Worm (Caenorhabditis elegans) whole organism, L2 larva: Measurements from ENCODE around the gene pek-1.

Experiments used
- ama-1 ChIP-seq: fragments of 150-350 bp; optimal IDR thresholded peaks from 2 replicates; lab custom pipeline; 2018; ENCODE audit warnings: inconsistent platforms
- ceh-16 ChIP-seq: fragments of 150-350 bp; optimal IDR thresholded peaks from 2 replicates; lab custom pipeline; 2014; ENCODE audit warnings: missing biosample characterization, missing genetic modification characterization
- egl-27 ChIP-seq: sonication (generic microtip); optimal IDR thresholded peaks from 3 replicates; lab custom pipeline; 2017; ENCODE audit warnings: missing biosample characterization, missing genetic modification reagents, missing genetic modification characterization
- elt-3 ChIP-seq: sonication (generic microtip); optimal IDR thresholded peaks from 2 replicates; lab custom pipeline; 2017; ENCODE audit warnings: missing biosample characterization, missing genetic modification characterization
- mbf-1 ChIP-seq: sonication (generic microtip); optimal IDR thresholded peaks from 2 replicates; lab custom pipeline; 2017; ENCODE audit warnings: missing biosample characterization, missing genetic modification characterization
- nhr-25 ChIP-seq: fragments of 150-350 bp; sonication (generic microtip); optimal IDR thresholded peaks from 3 replicates; lab custom pipeline; 2014; ENCODE audit warnings: missing biosample characterization, missing genetic modification characterization
- nhr-6 ChIP-seq: fragments of 150-350 bp; optimal IDR thresholded peaks from 2 replicates; lab custom pipeline; 2014; ENCODE audit warnings: missing biosample characterization, missing genetic modification characterization
- nhr-77 ChIP-seq: fragments of 150-350 bp; optimal IDR thresholded peaks from 2 replicates; lab custom pipeline; 2014; ENCODE audit warnings: missing biosample characterization, missing genetic modification characterization
- unc-62 ChIP-seq: fragments of 150-350 bp; optimal IDR thresholded peaks from 2 replicates; lab custom pipeline; 2014; ENCODE audit warnings: missing biosample characterization, missing genetic modification reagents, missing genetic modification characterization
- ztf-11 ChIP-seq: sonication (generic microtip); optimal IDR thresholded peaks from 2 replicates; lab custom pipeline; 2017; ENCODE audit warnings: missing biosample characterization, missing genetic modification characterization

ce11 chrX:11379135-11379781, 35.4 kb downstream of the pek-1 start:
- no peak for TF ChIP-seq ztf-11
- TF ChIP-seq nhr-6 (tag; lab: Kevin White, UChicago): no peak
- TF ChIP-seq egl-27 (tag; lab: Kevin White, UChicago): no peak
- TF ChIP-seq ama-1: no peak
- no peak for TF ChIP-seq ceh-16
- TF ChIP-seq mbf-1 (tag; lab: Kevin White, UChicago): no peak
- no peak for TF ChIP-seq nhr-25
- no peak for TF ChIP-seq elt-3 (tag; lab: Kevin White, UChicago)
- no peak for TF ChIP-seq unc-62
- TF ChIP-seq nhr-77 (tag; lab: Kevin White, UChicago): no peak
